Worm (Caenorhabditis elegans): ENCODE measurements around the gene cpna-5.
A peak's percentile ranks its signal among the peaks of the same experiment; 100 is the strongest.

The cpna-5 gene

ce11 chrII:7666338-7666737 is 52.1 kb downstream of the cpna-5 start:
- TF ChIP-seq ama-1 (optimal IDR thresholded peaks at IDR 0.05) = no peak
- no peak for TF ChIP-seq B0310.2 (tag; optimal IDR thresholded peaks at IDR 0.05)
- no peak for TF ChIP-seq flt-1 (GFP tag; IDR thresholded peaks at IDR 0.05)
- TF ChIP-seq ets-7 (tag; optimal IDR thresholded peaks at IDR 0.05) = no peak
- no peak for TF ChIP-seq ceh-36 (tag; optimal IDR thresholded peaks at IDR 0.05)
- TF ChIP-seq hmg-4 (GFP tag; optimal IDR thresholded peaks at IDR 0.05) = no peak

- TF ChIP-seq scrt-1 (GFP tag; IDR thresholded peaks at IDR 0.05) = no peak
- no peak for TF ChIP-seq hmbx-1 (tag; optimal IDR thresholded peaks at IDR 0.05)
- TF ChIP-seq B0310.2 (tag; optimal IDR thresholded peaks at IDR 0.05) = no peak
- TF ChIP-seq pes-1 (GFP tag; IDR thresholded peaks at IDR 0.05) = no peak
- no peak for TF ChIP-seq hmg-4 (GFP tag; optimal IDR thresholded peaks at IDR 0.05)
- TF ChIP-seq flt-1 (GFP tag; IDR thresholded peaks at IDR 0.05) = 0 out of 2 replicates have a peak, but pooled peaks have one; percentile 30
- no peak for TF ChIP-seq tbx-11 (GFP tag; IDR thresholded peaks at IDR 0.05)
- no peak for TF ChIP-seq ets-7 (tag; optimal IDR thresholded peaks at IDR 0.05)
- no peak for TF ChIP-seq hnd-1 (tag; optimal IDR thresholded peaks at IDR 0.05)
- TF ChIP-seq tbx-37 (GFP tag; conservative IDR thresholded peaks at IDR 0.05) = no peak
- TF ChIP-seq ceh-13 (GFP tag; optimal IDR thresholded peaks at IDR 0.05) = no peak
- no peak for TF ChIP-seq aly-1 (tag; optimal IDR thresholded peaks at IDR 0.05)
- TF ChIP-seq F13C5.2 (tag; optimal IDR thresholded peaks at IDR 0.05) = peak; percentile 39
- TF ChIP-seq ama-1 (optimal IDR thresholded peaks at IDR 0.05) = no peak
- TF ChIP-seq tra-4 (tag; optimal IDR thresholded peaks at IDR 0.05) = no peak
Observed at ce11 chrII:7663704-7664660, 54.4 kb downstream of the cpna-5 start, which contains the start of the genes F18A1.7 and rpa-1. Gene F18A1.7 (minus strand): TSS chrII:7663754. Gene rpa-1 (plus strand): TSS chrII:7664582.

- TF ChIP-seq ama-1 (optimal IDR thresholded peaks at IDR 0.05) = no peak
- TF ChIP-seq aly-1 (tag; optimal IDR thresholded peaks at IDR 0.05) = no peak
- no peak for TF ChIP-seq tra-4 (tag; optimal IDR thresholded peaks at IDR 0.05)
- no peak for TF ChIP-seq ceh-13 (GFP tag; optimal IDR thresholded peaks at IDR 0.05)
- no peak for TF ChIP-seq B0310.2 (tag; optimal IDR thresholded peaks at IDR 0.05)
- TF ChIP-seq scrt-1 (GFP tag; IDR thresholded peaks at IDR 0.05) = no peak
- no peak for TF ChIP-seq hnd-1 (tag; optimal IDR thresholded peaks at IDR 0.05)
- TF ChIP-seq tbx-11 (GFP tag; IDR thresholded peaks at IDR 0.05) = no peak
- TF ChIP-seq hmbx-1 (tag; optimal IDR thresholded peaks at IDR 0.05) = no peak
Observed at ce11 chrII:7663028-7663427, 55.4 kb downstream of the cpna-5 start.

- TF ChIP-seq aly-1 (tag; optimal IDR thresholded peaks at IDR 0.05) (no peak), hmg-4 (GFP tag; optimal IDR thresholded peaks at IDR 0.05) (no peak), hmbx-1 (tag; optimal IDR thresholded peaks at IDR 0.05) (no peak), ets-7 (tag; optimal IDR thresholded peaks at IDR 0.05) (no peak), ceh-36 (tag; optimal IDR thresholded peaks at IDR 0.05) (no peak), F13C5.2 (tag; optimal IDR thresholded peaks at IDR 0.05) (no peak), ceh-13 (GFP tag; optimal IDR thresholded peaks at IDR 0.05) (no peak), tra-4 (tag; optimal IDR thresholded peaks at IDR 0.05) (no peak), sea-1 (GFP tag; conservative IDR thresholded peaks at IDR 0.05) (no peak), scrt-1 (GFP tag; IDR thresholded peaks at IDR 0.05) (no peak), B0310.2 (tag; optimal IDR thresholded peaks at IDR 0.05) (no peak), hnd-1 (tag; optimal IDR thresholded peaks at IDR 0.05) (no peak)
Observed at ce11 chrII:7662008-7662686, 56.2 kb downstream of the cpna-5 start, which contains the start of gene alfa-1. Gene alfa-1 (minus strand): TSS chrII:7662522.
